Fruit fly (Drosophila melanogaster) whole organism, embryonic: ENCODE measurements around the gene CG1632.

ENCODE experiments used
- Antp ChIP-seq: fragments of 200-800 bp; sonication (Bioruptor generic); optimal IDR thresholded peaks from 3 replicates; lab custom pipeline; 2016; ENCODE audit warnings: missing biosample characterization, missing genetic modification characterization
- BEAF-32 ChIP-seq: fragments of 200-800 bp; sonication (Bioruptor generic); optimal IDR thresholded peaks from 3 replicates; lab custom pipeline; 2017; ENCODE audit warnings: missing biosample characterization, missing genetic modification characterization, mild to moderate bottlenecking, moderate library complexity, missing genetic modification reagents
- Bdp1 ChIP-seq: fragments of 200-800 bp; sonication (Bioruptor generic); optimal IDR thresholded peaks from 3 replicates; lab custom pipeline; 2016; ENCODE audit warnings: missing biosample characterization, missing genetic modification characterization
- Blimp-1 ChIP-seq: fragments of 200-800 bp; sonication (Bioruptor generic); optimal IDR thresholded peaks from 3 replicates; lab custom pipeline; 2018; ENCODE audit warnings: missing biosample characterization, missing genetic modification characterization, mild to moderate bottlenecking, moderate library complexity, missing genetic modification reagents
- Bteb2 ChIP-seq: fragments of 200-800 bp; sonication (Bioruptor generic); optimal IDR thresholded peaks from 2 replicates; lab custom pipeline; 2016; ENCODE audit warnings: missing biosample characterization, missing genetic modification characterization
- CG10147 ChIP-seq: fragments of 200-800 bp; sonication (Bioruptor generic); optimal IDR thresholded peaks from 2 replicates; lab custom pipeline; 2019; ENCODE audit warnings: missing biosample characterization, mild to moderate bottlenecking, missing genetic modification characterization, moderate library complexity
- CG10959 ChIP-seq: fragments of 200-800 bp; sonication (Bioruptor generic); IDR thresholded peaks from 2 replicates; pipeline ENCODE4 v1.3.6; 2022; ENCODE audit warnings: missing biosample characterization, missing genetic modification characterization
- CG12071 ChIP-seq: fragments of 200-800 bp; sonication (Bioruptor generic); optimal IDR thresholded peaks from 3 replicates; lab custom pipeline; 2018; ENCODE audit warnings: missing biosample characterization, mild to moderate bottlenecking, missing genetic modification characterization
- CG12391 ChIP-seq: fragments of 200-800 bp; sonication (Bioruptor generic); optimal IDR thresholded peaks from 3 replicates; lab custom pipeline; 2018; ENCODE audit warnings: missing biosample characterization, mild to moderate bottlenecking, missing genetic modification characterization, moderate library complexity
- CG13424 ChIP-seq: fragments of 200-800 bp; sonication (Bioruptor generic); optimal IDR thresholded peaks from 2 replicates; lab custom pipeline; 2019; ENCODE audit warnings: missing biosample characterization, mild to moderate bottlenecking, missing genetic modification characterization, moderate library complexity
- CG1603 ChIP-seq: fragments of 200-800 bp; sonication (Bioruptor generic); optimal IDR thresholded peaks from 2 replicates; lab custom pipeline; 2019; ENCODE audit warnings: missing biosample characterization, mild to moderate bottlenecking, missing genetic modification characterization, moderate library complexity
- CG17829 ChIP-seq: fragments of 200-800 bp; optimal IDR thresholded peaks from 2 replicates; lab custom pipeline; 2019; ENCODE audit warnings: missing biosample characterization, mild to moderate bottlenecking, missing genetic modification characterization, moderate library complexity
- CG2129 ChIP-seq: fragments of 200-800 bp; sonication (Bioruptor generic); IDR thresholded peaks from 2 replicates; pipeline ENCODE4 v1.3.6; 2022; ENCODE audit warnings: missing biosample characterization, missing genetic modification characterization; ENCODE audit not compliant: partially characterized antibody
- CG3847 ChIP-seq: fragments of 200-800 bp; sonication (Bioruptor generic); IDR thresholded peaks from 2 replicates; pipeline ENCODE4 v1.3.6; 2022; ENCODE audit warnings: missing biosample characterization, missing genetic modification characterization
- CG4282 ChIP-seq: fragments of 200-800 bp; sonication (Bioruptor generic); optimal IDR thresholded peaks from 2 replicates; lab custom pipeline; 2016; ENCODE audit warnings: missing biosample characterization, missing genetic modification characterization
- CG4404 ChIP-seq: fragments of 200-800 bp; sonication (Bioruptor generic); IDR thresholded peaks from 2 replicates; pipeline ENCODE4 v1.3.6; 2022; ENCODE audit warnings: missing biosample characterization, missing genetic modification characterization
- CG5245 ChIP-seq: fragments of 200-800 bp; sonication (Bioruptor generic); optimal IDR thresholded peaks from 3 replicates; lab custom pipeline; 2016; ENCODE audit warnings: missing biosample characterization, missing genetic modification characterization
- CG6175 ChIP-seq: fragments of 200-800 bp; sonication (Bioruptor generic); IDR thresholded peaks from 3 replicates; pipeline ENCODE4 v1.3.6; 2022; ENCODE audit warnings: missing biosample characterization, missing genetic modification characterization
- CG6254 ChIP-seq: fragments of 200-800 bp; sonication (Bioruptor generic); optimal IDR thresholded peaks from 3 replicates; lab custom pipeline; 2017; ENCODE audit warnings: mild to moderate bottlenecking, missing biosample characterization, missing genetic modification reagents, missing genetic modification characterization
- CG6813 ChIP-seq: fragments of 200-800 bp; sonication (Bioruptor generic); optimal IDR thresholded peaks from 2 replicates; lab custom pipeline; 2017; ENCODE audit warnings: missing biosample characterization, missing genetic modification characterization, mild to moderate bottlenecking, moderate library complexity, missing genetic modification reagents
- CG8089 ChIP-seq: fragments of 200-800 bp; sonication (Bioruptor generic); optimal IDR thresholded peaks from 3 replicates; lab custom pipeline; 2016; ENCODE audit warnings: missing biosample characterization, missing genetic modification characterization
- Hr51 ChIP-seq, 2 experiments: fragments of 200-800 bp; sonication (Bioruptor generic); optimal IDR thresholded peaks; 2 replicates in 1 of 2; 3 replicates in 1 of 2; lab custom pipeline; 2016 to 2018; ENCODE audit warnings: missing biosample characterization in 2 of 2, missing genetic modification characterization in 2 of 2, mild to moderate bottlenecking in 1 of 2, moderate library complexity in 1 of 2
- Med ChIP-seq: fragments of 200-800 bp; sonication (Bioruptor generic); peaks from one replicate; lab custom pipeline; 2016; ENCODE audit warnings: missing biosample characterization, missing genetic modification characterization, mild to moderate bottlenecking, inconsistent platforms, moderate library complexity
- NFAT ChIP-seq: fragments of 200-800 bp; sonication (Bioruptor generic); IDR thresholded peaks from 2 replicates; pipeline ENCODE4 v1.3.6; 2022; ENCODE audit warnings: missing biosample characterization, missing genetic modification characterization
- Ptx1 ChIP-seq: fragments of 200-800 bp; sonication (Bioruptor generic); IDR thresholded peaks from 2 replicates; pipeline ENCODE4 v1.3.6; 2022; ENCODE audit warnings: missing biosample characterization, missing genetic modification characterization
- Scr ChIP-seq: fragments of 200-800 bp; sonication (Bioruptor generic); IDR thresholded peaks from 2 replicates; pipeline ENCODE4 v1.3.6; 2022; ENCODE audit warnings: missing biosample characterization, missing genetic modification characterization; ENCODE audit not compliant: partially characterized antibody
- TFAM ChIP-seq: fragments of 200-800 bp; sonication (Bioruptor generic); optimal IDR thresholded peaks from 2 replicates; lab custom pipeline; 2017; ENCODE audit warnings: missing biosample characterization, missing genetic modification characterization, inconsistent platforms
- Xrp1 ChIP-seq: fragments of 200-800 bp; sonication (Bioruptor generic); IDR thresholded peaks from 2 replicates; pipeline ENCODE4 v1.3.6; 2022; ENCODE audit warnings: missing biosample characterization, missing genetic modification characterization
- YL-1 ChIP-seq: fragments of 200-800 bp; sonication (Bioruptor generic); optimal IDR thresholded peaks from 3 replicates; lab custom pipeline; 2017; ENCODE audit warnings: missing biosample characterization, mild to moderate bottlenecking, missing genetic modification characterization
- aop ChIP-seq: fragments of 200-800 bp; sonication (Bioruptor generic); IDR thresholded peaks from 2 replicates; pipeline ENCODE4 v1.3.6; 2022; ENCODE audit warnings: missing biosample characterization, missing genetic modification characterization
- az2 ChIP-seq: fragments of 200-800 bp; sonication (Bioruptor generic); optimal IDR thresholded peaks from 3 replicates; lab custom pipeline; 2016; ENCODE audit warnings: missing biosample characterization, missing genetic modification characterization
- bsh ChIP-seq, 2 experiments: fragments of 200-800 bp; sonication (Bioruptor generic); optimal IDR thresholded peaks; 2 replicates each; lab custom pipeline; 2017 to 2018; ENCODE audit warnings: mild to moderate bottlenecking in 2 of 2, missing biosample characterization in 2 of 2, missing genetic modification characterization in 2 of 2, moderate library complexity in 1 of 2
- caup ChIP-seq: fragments of 200-800 bp; sonication (Bioruptor generic); optimal IDR thresholded peaks from 3 replicates; lab custom pipeline; 2017; ENCODE audit warnings: missing biosample characterization, mild to moderate bottlenecking, missing genetic modification characterization, moderate library complexity; ENCODE audit not compliant: severe bottlenecking
- chm ChIP-seq: fragments of 200-800 bp; sonication (Bioruptor generic); IDR thresholded peaks from 2 replicates; pipeline ENCODE4 v1.3.6; 2022; ENCODE audit warnings: missing biosample characterization, missing genetic modification characterization
- dysf ChIP-seq: fragments of 200-800 bp; sonication (Bioruptor generic); IDR thresholded peaks from 3 replicates; pipeline ENCODE4 v1.3.6; 2022; ENCODE audit warnings: missing biosample characterization, missing genetic modification characterization
- en ChIP-seq: fragments of 200-800 bp; sonication (Bioruptor generic); optimal IDR thresholded peaks from 2 replicates; lab custom pipeline; 2016; ENCODE audit warnings: missing biosample characterization, missing genetic modification characterization
- esg ChIP-seq: fragments of 200-800 bp; sonication (Bioruptor generic); conservative IDR thresholded peaks from 2 replicates; pipeline ENCODE4 v1.3.6; 2022; ENCODE audit warnings: missing biosample characterization, missing genetic modification characterization
- gcm2 ChIP-seq: fragments of 200-800 bp; sonication (Bioruptor generic); optimal IDR thresholded peaks from 2 replicates; lab custom pipeline; 2016; ENCODE audit warnings: missing biosample characterization, missing genetic modification characterization
- gem ChIP-seq: fragments of 200-800 bp; sonication (Bioruptor generic); optimal IDR thresholded peaks from 2 replicates; lab custom pipeline; 2019; ENCODE audit warnings: missing biosample characterization, mild to moderate bottlenecking, missing genetic modification characterization, moderate library complexity
- grau ChIP-seq: fragments of 200-800 bp; optimal IDR thresholded peaks from 3 replicates; lab custom pipeline; 2019; ENCODE audit warnings: missing biosample characterization, mild to moderate bottlenecking, missing genetic modification characterization, moderate library complexity
- gsb-n ChIP-seq: fragments of 200-800 bp; sonication (Bioruptor generic); optimal IDR thresholded peaks from 3 replicates; lab custom pipeline; 2018; ENCODE audit warnings: missing biosample characterization, mild to moderate bottlenecking, missing genetic modification characterization
- hkb ChIP-seq, 2 experiments: fragments of 200-800 bp in 1 of 2; fragments of >200 bp in 1 of 2; sonication (Bioruptor generic) in 1 of 2; IDR thresholded peaks in 1 of 2; optimal IDR thresholded peaks in 1 of 2; 2 replicates each; pipeline versions ENCODE4 v1.3.6 to Lab custom; 2017 to 2022; ENCODE audit warnings: missing biosample characterization in 1 of 2, missing genetic modification characterization in 1 of 2
- kni ChIP-seq: fragments of 200-800 bp; sonication (Bioruptor generic); optimal IDR thresholded peaks from 3 replicates; lab custom pipeline; 2017; ENCODE audit warnings: mild to moderate bottlenecking, missing biosample characterization, missing genetic modification reagents, missing genetic modification characterization
- maf-S ChIP-seq: fragments of 200-800 bp; sonication (Bioruptor generic); optimal IDR thresholded peaks from 2 replicates; lab custom pipeline; 2016; ENCODE audit warnings: missing biosample characterization, missing genetic modification characterization
- nmo ChIP-seq: fragments of 200-800 bp; sonication (Bioruptor generic); optimal IDR thresholded peaks from 2 replicates; lab custom pipeline; 2018; ENCODE audit warnings: missing biosample characterization, mild to moderate bottlenecking, missing genetic modification characterization, moderate library complexity
- sc ChIP-seq, 3 experiments: fragments of >200 bp in 2 of 3; fragments of 200-800 bp in 1 of 3; sonication (Bioruptor generic) in 1 of 3; optimal IDR thresholded peaks; 2 replicates in 2 of 3; 3 replicates in 1 of 3; lab custom pipeline; 2017; ENCODE audit warnings: mild to moderate bottlenecking in 1 of 3, missing biosample characterization in 1 of 3, missing genetic modification characterization in 1 of 3, missing genetic modification reagents in 1 of 3
- sens ChIP-seq: fragments of 200-800 bp; sonication (Bioruptor generic); peaks from one replicate; lab custom pipeline; 2016; ENCODE audit warnings: missing biosample characterization, missing genetic modification characterization
- sisA ChIP-seq: fragments of 200-800 bp; sonication (Bioruptor generic); IDR thresholded peaks from 2 replicates; pipeline ENCODE4 v1.3.6; 2022; ENCODE audit warnings: missing biosample characterization, missing genetic modification characterization
- ssp ChIP-seq: fragments of 200-800 bp; sonication (Bioruptor generic); IDR thresholded peaks from 2 replicates; pipeline ENCODE4 v1.3.6; 2022; ENCODE audit warnings: missing biosample characterization, missing genetic modification characterization
- stc ChIP-seq: fragments of 200-800 bp; sonication (Bioruptor generic); IDR thresholded peaks from 2 replicates; pipeline ENCODE4 v1.3.6; 2022; ENCODE audit warnings: missing biosample characterization, missing genetic modification characterization

The CG1632 gene

dm6 chrX:8259881-8260280 is 7.4 kb downstream of the CG1632 start (continued):
- TF ChIP-seq gsb-n (tag; lab: Kevin White, UChicago): peak; percentile 40
- peak; percentile 10 for TF ChIP-seq CG5245
- no peak for TF ChIP-seq Scr (GFP tag; lab: Robert Waterston, UW)
- TF ChIP-seq esg (GFP tag; lab: Robert Waterston, UW): no peak
- TF ChIP-seq grau: peak; percentile 28
- no peak for TF ChIP-seq YL-1
- no peak for TF ChIP-seq caup
- TF ChIP-seq dysf (GFP tag; lab: Robert Waterston, UW): 0 out of 3 replicates have a peak, but pooled peaks have one; percentile 21
- TF ChIP-seq Med (GFP tag; lab: Kevin White, UChicago): peak; percentile 67
- peak; percentile 62 for TF ChIP-seq gem (tag; lab: Kevin White, UChicago)
- peak; percentile 21 for TF ChIP-seq CG12391 (tag; lab: Kevin White, UChicago)
- TF ChIP-seq Xrp1 (GFP tag; lab: Robert Waterston, UW): peak; percentile 44; the same call in 1 of the 2 replicates
- no peak for TF ChIP-seq NFAT
- TF ChIP-seq bsh (GFP tag; optimal IDR thresholded peaks at IDR 0.05; lab: Kevin White, UChicago): peak in 1 of 2 experiments; percentile 72
- peak; percentile 49 for TF ChIP-seq sisA (GFP tag; lab: Robert Waterston, UW)
- peak; percentile 49 for TF ChIP-seq CG1603 (tag; lab: Kevin White, UChicago)
- TF ChIP-seq az2: peak; percentile 41
- TF ChIP-seq hkb (optimal IDR thresholded peaks at IDR 0.05; lab: Kevin White, UChicago): no peak
- TF ChIP-seq hkb (GFP tag; IDR thresholded peaks at IDR 0.05; lab: Robert Waterston, UW): 0 out of 2 replicates have a peak, but pooled peaks have one; percentile 23
- no peak for TF ChIP-seq CG12071 (GFP tag; lab: Kevin White, UChicago)
- TF ChIP-seq Blimp-1 (GFP tag; lab: Kevin White, UChicago): peak; percentile 78
- no peak for TF ChIP-seq CG4404 (GFP tag; lab: Robert Waterston, UW)
- TF ChIP-seq sens (GFP tag; lab: Kevin White, UChicago): peak; percentile 66

dm6 chrX:8263236-8263635 is 10.8 kb downstream of the CG1632 start:
- TF ChIP-seq CG4282 (GFP tag; lab: Kevin White, UChicago): no peak
- peak; percentile 45 for TF ChIP-seq Ptx1 (GFP tag; lab: Robert Waterston, UW)
- TF ChIP-seq ssp (GFP tag; lab: Robert Waterston, UW): no peak
- no peak for TF ChIP-seq Bdp1 (GFP tag; lab: Kevin White, UChicago)
- no peak for TF ChIP-seq maf-S (GFP tag; lab: Kevin White, UChicago)
- no peak for TF ChIP-seq Antp (GFP tag; lab: Kevin White, UChicago)
- no peak for TF ChIP-seq CG6813 (GFP tag; lab: Kevin White, UChicago)
- TF ChIP-seq nmo (GFP tag; lab: Kevin White, UChicago): no peak
- TF ChIP-seq BEAF-32 (GFP tag; lab: Kevin White, UChicago): no peak
- TF ChIP-seq CG3847 (GFP tag; lab: Robert Waterston, UW): peak; percentile 10; the same call in 1 of the 2 replicates
- TF ChIP-seq en (GFP tag; lab: Kevin White, UChicago): no peak
- TF ChIP-seq Hr51 (GFP tag; optimal IDR thresholded peaks at IDR 0.05; lab: Kevin White, UChicago): peak in 1 of 2 experiments; percentile 30
- TF ChIP-seq CG8089 (GFP tag; lab: Kevin White, UChicago): no peak
- TF ChIP-seq aop: no peak
- TF ChIP-seq Bteb2 (GFP tag; lab: Kevin White, UChicago): no peak
- TF ChIP-seq CG10147 (GFP tag; lab: Kevin White, UChicago): no peak
- TF ChIP-seq CG2129 (GFP tag; lab: Robert Waterston, UW): no peak
- no peak for TF ChIP-seq CG17829 (tag; lab: Kevin White, UChicago)
- no peak for TF ChIP-seq CG10959 (GFP tag; lab: Robert Waterston, UW)
- no peak for TF ChIP-seq sc (optimal IDR thresholded peaks at IDR 0.05; lab: Kevin White, UChicago)
- no peak for TF ChIP-seq sc (GFP tag; optimal IDR thresholded peaks at IDR 0.05; lab: Kevin White, UChicago)
- TF ChIP-seq gcm2 (GFP tag; lab: Kevin White, UChicago): no peak
- TF ChIP-seq CG6254: no peak
- no peak for TF ChIP-seq chm (GFP tag; lab: Robert Waterston, UW)
- TF ChIP-seq CG13424 (tag; lab: Kevin White, UChicago): peak; percentile 16
- no peak for TF ChIP-seq CG6175 (GFP tag; lab: Robert Waterston, UW)
- TF ChIP-seq stc: no peak
- TF ChIP-seq TFAM (GFP tag; lab: Kevin White, UChicago): no peak
- no peak for TF ChIP-seq kni (GFP tag; lab: Kevin White, UChicago)
